Fruit fly (Drosophila melanogaster) whole organism, prepupa: ENCODE measurements around the gene Iyd.

Experiments used
- CG10669 ChIP-seq: fragments of 200-800 bp; sonication (Bioruptor generic); optimal IDR thresholded peaks from 3 replicates; lab custom pipeline; 2018; ENCODE audit warnings: missing biosample characterization, mild to moderate bottlenecking, missing genetic modification characterization, moderate library complexity
- CG15336 ChIP-seq: fragments of 200-800 bp; sonication (Bioruptor generic); IDR thresholded peaks from 2 replicates; pipeline ENCODE4 v1.3.6; 2022; ENCODE audit warnings: missing biosample characterization, missing genetic modification characterization
- CG6808 ChIP-seq: fragments of 200-800 bp; sonication (Bioruptor generic); optimal IDR thresholded peaks from 3 replicates; lab custom pipeline; 2017; ENCODE audit warnings: missing biosample characterization, missing genetic modification characterization, mild to moderate bottlenecking, moderate library complexity, missing genetic modification reagents
- CG6854 ChIP-seq: fragments of 200-800 bp; sonication (Bioruptor generic); optimal IDR thresholded peaks from 2 replicates; lab custom pipeline; 2017; ENCODE audit warnings: missing biosample characterization, mild to moderate bottlenecking, missing genetic modification characterization
- Lpt ChIP-seq: fragments of 200-800 bp; sonication (Bioruptor generic); optimal IDR thresholded peaks from 3 replicates; lab custom pipeline; 2016; ENCODE audit warnings: missing biosample characterization, missing genetic modification characterization
- dsx ChIP-seq: fragments of 200-800 bp; optimal IDR thresholded peaks from 3 replicates; lab custom pipeline; 2019; ENCODE audit warnings: missing biosample characterization, mild to moderate bottlenecking, missing genetic modification characterization, moderate library complexity; ENCODE audit not compliant: poor library complexity, severe bottlenecking
- eg ChIP-seq: fragments of 200-800 bp; sonication (Bioruptor generic); IDR thresholded peaks from 3 replicates; pipeline ENCODE4 v1.3.6; 2022; ENCODE audit warnings: missing biosample characterization, missing genetic modification characterization
- lz ChIP-seq: fragments of 200-800 bp; sonication (Bioruptor generic); optimal IDR thresholded peaks from 3 replicates; lab custom pipeline; 2016; ENCODE audit warnings: missing biosample characterization, missing genetic modification characterization
- ss ChIP-seq, 2 experiments: fragments of 200-800 bp; sonication (Bioruptor generic); optimal IDR thresholded peaks; 2 replicates in 1 of 2; 3 replicates in 1 of 2; lab custom pipeline; 2017 to 2018; ENCODE audit warnings: mild to moderate bottlenecking in 2 of 2, missing biosample characterization in 2 of 2, missing genetic modification characterization in 2 of 2, moderate library complexity in 1 of 2
- vri ChIP-seq: fragments of 200-800 bp; sonication (Bioruptor generic); optimal IDR thresholded peaks from 3 replicates; lab custom pipeline; 2016; ENCODE audit warnings: missing biosample characterization, mild to moderate bottlenecking, missing genetic modification characterization

dm6 chr3L:11117733-11118132 lies 21.7 kb upstream of the Iyd start:
- TF ChIP-seq vri (GFP tag; lab: Kevin White, UChicago): no peak
- TF ChIP-seq dsx: no peak
- TF ChIP-seq CG6854 (GFP tag; lab: Kevin White, UChicago): no peak
- TF ChIP-seq Lpt (GFP tag; lab: Kevin White, UChicago): no peak
- TF ChIP-seq lz (GFP tag; lab: Kevin White, UChicago): no peak
- no peak for TF ChIP-seq CG15336
- no peak for TF ChIP-seq eg (GFP tag; lab: Robert Waterston, UW)
- no peak for TF ChIP-seq ss (GFP tag; optimal IDR thresholded peaks at IDR 0.05; lab: Kevin White, UChicago)
- no peak for TF ChIP-seq CG10669 (GFP tag; lab: Kevin White, UChicago)
- TF ChIP-seq CG6808: no peak
